Fruit fly (Drosophila melanogaster): ENCODE data around the gene Akap200.

- TF ChIP-seq psq (optimal IDR thresholded peaks at IDR 0.05) (no peak), ttk (optimal IDR thresholded peaks at IDR 0.05) (no peak), Sin3A (optimal IDR thresholded peaks at IDR 0.05) (no peak), Myc (optimal IDR thresholded peaks at IDR 0.05) (no peak), h (optimal IDR thresholded peaks at IDR 0.05) (no peak), insv (optimal IDR thresholded peaks at IDR 0.05) (no peak)
These were observed 56.2 kb downstream of the Akap200 start for dm6 chr2L:8471667-8472066.
